Worm (Caenorhabditis elegans) whole organism, early embryonic: ENCODE measurements around the gene ddx-19.

Experiments
- ama-1 ChIP-seq: fragments of 150-350 bp; optimal IDR thresholded peaks from 2 replicates; lab custom pipeline; 2014
- ets-7 ChIP-seq: sonication (generic microtip); optimal IDR thresholded peaks from 2 replicates; lab custom pipeline; 2016; ENCODE audit warnings: missing genotype, missing genetic modification characterization, missing compliant biosample characterization
- sea-1 ChIP-seq: fragments of 200-800 bp; sonication (Bioruptor generic); conservative IDR thresholded peaks from 2 replicates; pipeline ENCODE4 v1.3.6; 2022; ENCODE audit warnings: missing genetic modification characterization, missing compliant biosample characterization
- tra-4 ChIP-seq: sonication (generic microtip); optimal IDR thresholded peaks from 2 replicates; lab custom pipeline; 2017; ENCODE audit warnings: missing genetic modification characterization, missing compliant biosample characterization

ce11 chrII:8851996-8852587 is 32.6 kb upstream of the ddx-19 start, which contains the start of gene oac-46:
- TF ChIP-seq sea-1 = no peak
- no peak for TF ChIP-seq ets-7 (tag; lab: Kevin White, UChicago)
- TF ChIP-seq tra-4 = no peak
- no peak for TF ChIP-seq ama-1 (lab: Kevin White, UChicago)
